Worm (Caenorhabditis elegans) whole organism, L1 larva: ENCODE measurements around the gene T11B7.5.
A peak's percentile ranks its signal among the peaks of the same experiment; 100 is the strongest.

Experiments used
- aly-2 ChIP-seq: fragments of 150-350 bp; optimal IDR thresholded peaks from 2 replicates; lab custom pipeline; 2014; ENCODE audit warnings: missing biosample characterization, missing genetic modification characterization
- blmp-1 ChIP-seq: fragments of 150-350 bp; optimal IDR thresholded peaks from 2 replicates; lab custom pipeline; 2014; ENCODE audit warnings: missing biosample characterization, missing genetic modification characterization
- ceh-8 ChIP-seq: fragments of 200-800 bp; sonication (Bioruptor generic); optimal IDR thresholded peaks from 2 replicates; lab custom pipeline; 2018; ENCODE audit warnings: mild to moderate bottlenecking, missing genetic modification characterization, moderate library complexity, missing compliant biosample characterization
- ceh-82 ChIP-seq, 3 experiments: fragments of 150-350 bp in 1 of 3; sonication (generic microtip) in 2 of 3; optimal IDR thresholded peaks; 2 replicates each; lab custom pipeline; 2014 to 2017; ENCODE audit warnings: missing biosample characterization in 3 of 3, missing genetic modification characterization in 3 of 3
- ceh-90 ChIP-seq: sonication (generic microtip); optimal IDR thresholded peaks from 2 replicates; lab custom pipeline; 2016; ENCODE audit warnings: missing genetic modification characterization, missing compliant biosample characterization
- dsc-1 ChIP-seq: sonication (generic microtip); optimal IDR thresholded peaks from 2 replicates; lab custom pipeline; 2016; ENCODE audit warnings: mild to moderate bottlenecking, missing genetic modification characterization, missing compliant biosample characterization
- efl-1 ChIP-seq, 4 experiments: fragments of 150-350 bp; optimal IDR thresholded peaks in 3 of 4; peaks in 1 of 4; 1 replicate in 1 of 4; 2 replicates in 3 of 4; lab custom pipeline; 2014; ENCODE audit warnings: missing biosample characterization in 2 of 4, missing genetic modification characterization in 2 of 4, missing genetic modification reagents in 2 of 4
- egl-27 ChIP-seq, 2 experiments: fragments of 150-350 bp in 1 of 2; sonication (generic microtip); optimal IDR thresholded peaks; 3 replicates each; lab custom pipeline; 2017 to 2018; ENCODE audit warnings: missing biosample characterization in 2 of 2, missing genetic modification characterization in 2 of 2, missing genetic modification reagents in 2 of 2
- elt-2 ChIP-seq: sonication (generic microtip); optimal IDR thresholded peaks from 2 replicates; lab custom pipeline; 2016; ENCODE audit warnings: missing genetic modification characterization, mild to moderate bottlenecking, inconsistent platforms, missing compliant biosample characterization, missing genetic modification reagents
- elt-3 ChIP-seq, 6 experiments: fragments of 150-350 bp in 1 of 6; sonication (generic microtip); optimal IDR thresholded peaks; 2 replicates each; lab custom pipeline; 2017 to 2018; ENCODE audit warnings: missing biosample characterization in 6 of 6, missing genetic modification characterization in 6 of 6, inconsistent platforms in 1 of 6
- ets-5 ChIP-seq: fragments of 200-800 bp; sonication (Bioruptor generic); IDR thresholded peaks from 2 replicates; pipeline ENCODE4 v1.3.6; 2022; ENCODE audit warnings: missing genetic modification characterization, missing compliant biosample characterization
- grh-1 ChIP-seq: fragments of 200-800 bp; sonication (Bioruptor generic); IDR thresholded peaks from 2 replicates; pipeline ENCODE4 v1.3.6; 2022; ENCODE audit warnings: missing genetic modification reagents, missing genetic modification characterization, missing compliant biosample characterization
- hpl-2 ChIP-seq: fragments of 150-350 bp; optimal IDR thresholded peaks from 2 replicates; lab custom pipeline; 2014; ENCODE audit warnings: missing biosample characterization, missing genetic modification reagents, missing genetic modification characterization
- irx-1 ChIP-seq: sonication (generic microtip); optimal IDR thresholded peaks from 2 replicates; lab custom pipeline; 2016; ENCODE audit warnings: missing genetic modification characterization, missing compliant biosample characterization
- isw-1 ChIP-seq: fragments of 200-800 bp; sonication (Bioruptor generic); IDR thresholded peaks from 2 replicates; pipeline ENCODE4 v1.3.6; 2022; ENCODE audit warnings: missing genetic modification characterization, missing compliant biosample characterization
- jun-1 ChIP-seq: fragments of 150-350 bp; optimal IDR thresholded peaks from 2 replicates; lab custom pipeline; 2014; ENCODE audit warnings: missing biosample characterization, missing genetic modification reagents, missing genetic modification characterization
- lin-14 ChIP-seq: fragments of 200-800 bp; sonication (Bioruptor generic); optimal IDR thresholded peaks from 2 replicates; lab custom pipeline; 2018; ENCODE audit warnings: mild to moderate bottlenecking, missing genetic modification characterization, moderate library complexity, missing compliant biosample characterization
- lir-3 ChIP-seq: sonication (generic microtip); optimal IDR thresholded peaks from 2 replicates; lab custom pipeline; 2016; ENCODE audit warnings: mild to moderate bottlenecking, missing genetic modification characterization, moderate library complexity, missing compliant biosample characterization; ENCODE audit not compliant: poor library complexity
- nhr-12 ChIP-seq: sonication (generic microtip); optimal IDR thresholded peaks from 2 replicates; lab custom pipeline; 2017; ENCODE audit warnings: missing biosample characterization, missing genetic modification characterization
- nhr-19 ChIP-seq: fragments of 200-800 bp; sonication (Bioruptor generic); conservative IDR thresholded peaks from 2 replicates; pipeline ENCODE4 v1.3.6; 2022; ENCODE audit warnings: missing genetic modification characterization, missing compliant biosample characterization
- nhr-47 ChIP-seq: sonication (generic microtip); optimal IDR thresholded peaks from 2 replicates; lab custom pipeline; 2016; ENCODE audit warnings: mild to moderate bottlenecking, missing genetic modification characterization, moderate library complexity, missing compliant biosample characterization
- rnt-1 ChIP-seq: sonication (generic microtip); optimal IDR thresholded peaks from 2 replicates; lab custom pipeline; 2016; ENCODE audit warnings: mild to moderate bottlenecking, missing genetic modification characterization, moderate library complexity, missing compliant biosample characterization
- skn-1 ChIP-seq: fragments of 150-350 bp; optimal IDR thresholded peaks from 2 replicates; lab custom pipeline; 2014; ENCODE audit warnings: missing biosample characterization, missing genetic modification characterization
- sptf-1 ChIP-seq: fragments of 150-350 bp; optimal IDR thresholded peaks from 2 replicates; lab custom pipeline; 2014; ENCODE audit warnings: missing biosample characterization, missing genetic modification characterization
- swsn-7 ChIP-seq: sonication (generic microtip); optimal IDR thresholded peaks from 2 replicates; lab custom pipeline; 2016; ENCODE audit warnings: missing genetic modification characterization, missing compliant biosample characterization
- tbx-2 ChIP-seq: sonication (generic microtip); optimal IDR thresholded peaks from 2 replicates; lab custom pipeline; 2016; ENCODE audit warnings: missing genetic modification characterization, missing compliant biosample characterization
- tlp-1 ChIP-seq: fragments of 150-350 bp; optimal IDR thresholded peaks from 2 replicates; lab custom pipeline; 2014; ENCODE audit warnings: missing biosample characterization, missing genetic modification characterization
- unc-86 ChIP-seq: sonication (generic microtip); optimal IDR thresholded peaks from 2 replicates; lab custom pipeline; 2016; ENCODE audit warnings: missing genetic modification characterization, missing compliant biosample characterization
- vab-15 ChIP-seq: sonication (generic microtip); optimal IDR thresholded peaks from 2 replicates; lab custom pipeline; 2017; ENCODE audit warnings: missing genotype, mild to moderate bottlenecking, missing genetic modification characterization, missing compliant biosample characterization
- zip-4 ChIP-seq: fragments of 200-800 bp; sonication (Bioruptor generic); optimal IDR thresholded peaks from 2 replicates; lab custom pipeline; 2018; ENCODE audit warnings: mild to moderate bottlenecking, missing genetic modification characterization, moderate library complexity, missing compliant biosample characterization

Gene T11B7.5

DNA sequence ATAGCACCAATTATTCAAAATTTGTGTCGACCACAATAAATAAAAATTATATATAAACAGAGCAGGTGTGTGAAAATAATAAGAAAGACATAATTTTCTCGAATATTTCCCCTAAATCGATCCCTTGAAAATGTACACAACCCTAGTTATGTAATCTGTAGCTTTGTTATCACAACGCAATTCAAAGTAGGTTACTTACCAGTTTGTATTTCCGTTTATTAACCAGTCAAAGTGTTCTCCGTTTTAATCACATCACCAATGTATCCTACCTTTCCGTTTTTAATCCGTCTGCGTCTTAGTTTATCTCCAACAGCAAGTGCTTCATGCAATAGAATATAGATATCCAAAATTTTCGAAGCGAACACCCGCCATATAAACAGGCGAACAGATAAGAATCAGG is 2.6 kb downstream of the T11B7.5 start:
- TF ChIP-seq efl-1 (optimal IDR thresholded peaks at IDR 0.05; lab: Kevin White, UChicago), result no peak
- TF ChIP-seq efl-1 (GFP tag; optimal IDR thresholded peaks at IDR 0.05 in 1 of 2; lab: Kevin White, UChicago), result peak in 1 of 2 experiments; percentile 73
- TF ChIP-seq zip-4, result no peak
- TF ChIP-seq nhr-47 (tag; lab: Kevin White, UChicago), result no peak

ce11 chrIV:8852194-8852593 is 3.7 kb downstream of the T11B7.5 start, which contains the start of gene alp-1:
alp-1 (plus strand) TSS chrIV:8852494.
- no peak for TF ChIP-seq egl-27 (tag; optimal IDR thresholded peaks at IDR 0.05; lab: Kevin White, UChicago)
- TF ChIP-seq ceh-90 (tag; lab: Kevin White, UChicago), result no peak
- TF ChIP-seq unc-86 (tag; lab: Kevin White, UChicago), result no peak
- no peak for TF ChIP-seq blmp-1 (tag; lab: Kevin White, UChicago)
- TF ChIP-seq, all 84 proteins: peak for 0

ce11 chrIV:8850807-8851206 is 5.1 kb downstream of the T11B7.5 start:
- TF ChIP-seq ceh-8 (GFP tag; lab: Kevin White, UChicago) (no peak), isw-1 (GFP tag; lab: Robert Waterston, UW) (no peak), unc-86 (tag; lab: Kevin White, UChicago) (no peak), skn-1 (peak; percentile 5), lin-14 (peak; percentile 65), nhr-19 (GFP tag; lab: Robert Waterston, UW) (no peak), rnt-1 (tag; lab: Kevin White, UChicago) (peak; percentile 45)

DNA sequence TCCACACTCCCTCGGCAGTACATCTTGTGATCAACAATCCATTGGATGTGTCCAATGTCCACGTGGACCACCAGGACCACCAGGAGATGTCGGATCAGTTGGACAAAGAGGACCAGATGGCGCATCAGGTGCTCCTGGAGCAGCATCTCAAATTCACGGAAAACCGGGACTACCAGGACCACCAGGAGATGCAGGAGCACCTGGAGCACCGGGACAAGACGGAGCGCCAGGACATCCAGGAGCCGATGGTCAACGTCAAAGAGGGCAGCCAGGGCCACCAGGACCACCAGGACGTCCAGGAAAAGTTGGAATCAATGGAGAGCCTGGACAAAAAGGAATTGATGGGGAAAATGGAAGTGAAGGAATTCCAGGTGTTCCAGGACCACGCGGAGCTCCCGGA is 6.9 kb downstream of the T11B7.5 start:
- no peak for TF ChIP-seq efl-1 (optimal IDR thresholded peaks at IDR 0.05; lab: Kevin White, UChicago)
- peak in 1 of 2 experiments; percentile 56 for TF ChIP-seq efl-1 (GFP tag; optimal IDR thresholded peaks at IDR 0.05 in 1 of 2; lab: Kevin White, UChicago)
- TF ChIP-seq ceh-82 (tag; optimal IDR thresholded peaks at IDR 0.05; lab: Kevin White, UChicago), result no peak

- no peak for TF ChIP-seq ets-5 (GFP tag; lab: Robert Waterston, UW)
These were observed 7.9 kb downstream of the T11B7.5 start, which contains the start of gene col-118 for ce11 chrIV:8847918-8848317. col-118 (plus strand) TSS chrIV:8848218.

ce11 chrIV:8845922-8846321 is 9.9 kb downstream of the T11B7.5 start:
- TF ChIP-seq grh-1 (GFP tag; lab: Robert Waterston, UW) (no peak), vab-15 (tag; lab: Kevin White, UChicago) (no peak), tbx-2 (no peak), sptf-1 (tag; lab: Kevin White, UChicago) (no peak), tlp-1 (no peak), hpl-2 (GFP tag; lab: Kevin White, UChicago) (no peak), irx-1 (no peak), efl-1 (optimal IDR thresholded peaks at IDR 0.05; lab: Kevin White, UChicago) (no peak), efl-1 (GFP tag; optimal IDR thresholded peaks at IDR 0.05 in 1 of 2; lab: Kevin White, UChicago) (peak in 1 of 2 experiments; percentile 50), elt-2 (peak; percentile 68)
- TF ChIP-seq, all 84 proteins: peak for 2

- peak; percentile 1 for TF ChIP-seq dsc-1 (tag; lab: Kevin White, UChicago)
- TF ChIP-seq efl-1 (optimal IDR thresholded peaks at IDR 0.05; lab: Kevin White, UChicago), result no peak
- peak in 1 of 2 experiments; percentile 11 for TF ChIP-seq efl-1 (GFP tag; optimal IDR thresholded peaks at IDR 0.05 in 1 of 2; lab: Kevin White, UChicago)
- no peak for TF ChIP-seq vab-15 (tag; lab: Kevin White, UChicago)
- TF ChIP-seq, all 84 proteins: peak for 2
These were observed 11.4 kb downstream of the T11B7.5 start, which contains the start of gene T11B7.2 for ce11 chrIV:8844457-8844856. T11B7.2 (minus strand) TSS chrIV:8844557.

ce11 chrIV:8840161-8840765 is 15.6 kb downstream of the T11B7.5 start, which contains the start of the genes T28C6.11 and T11B7.1:
T28C6.11 (minus strand) TSS chrIV:8840261.
T11B7.1 (plus strand) TSS chrIV:8840715.
- TF ChIP-seq nhr-12 (no peak), lir-3 (tag; lab: Kevin White, UChicago) (no peak), sptf-1 (tag; lab: Kevin White, UChicago) (no peak), swsn-7 (tag; lab: Kevin White, UChicago) (no peak), jun-1 (tag; lab: Kevin White, UChicago) (no peak), aly-2 (no peak), elt-3 (tag; optimal IDR thresholded peaks at IDR 0.05; lab: Kevin White, UChicago) (no peak)
- TF ChIP-seq, all 84 proteins: peak for 0
